Worm (Caenorhabditis elegans): ENCODE measurements around the gene acy-1.

DNA sequence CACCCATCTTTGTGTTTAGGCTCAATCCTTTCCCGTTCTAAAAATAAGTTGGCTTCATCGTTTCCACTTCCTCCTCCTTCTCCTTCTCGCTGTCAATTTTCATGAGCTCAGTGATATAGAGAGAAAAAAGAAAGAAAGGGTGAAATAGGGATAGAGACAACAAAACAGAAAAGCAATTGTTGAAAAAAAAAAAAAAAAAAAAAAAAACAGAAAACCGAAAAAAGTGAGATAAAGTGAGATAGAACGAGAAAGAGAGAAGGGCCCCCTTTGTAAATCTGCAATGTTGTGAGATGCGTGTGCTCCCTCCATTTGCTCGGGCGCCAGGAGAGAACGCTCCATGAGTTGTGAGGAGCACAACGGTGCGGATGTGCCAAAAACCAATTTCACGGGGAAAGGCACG lies 2.0 kb downstream of the acy-1 start:
- TF ChIP-seq nhr-28 (tag; optimal IDR thresholded peaks at IDR 0.05) (no peak), lin-13 (tag; optimal IDR thresholded peaks at IDR 0.05) (no peak), ham-2 (GFP tag; optimal IDR thresholded peaks at IDR 0.05) (no peak), elt-1 (tag; optimal IDR thresholded peaks at IDR 0.05; ENCODE audit: borderline replicate concordance, insufficient read depth) (no peak), ceh-43 (GFP tag; optimal IDR thresholded peaks at IDR 0.05) (no peak), elt-3 (tag; optimal IDR thresholded peaks at IDR 0.05) (no peak), lsy-2 (tag; optimal IDR thresholded peaks at IDR 0.05) (no peak), ceh-39 (tag; optimal IDR thresholded peaks at IDR 0.05) (no peak), unc-62 (GFP tag; optimal IDR thresholded peaks at IDR 0.05) (no peak)

Measured in whole organism, mixed stage, embryonic.